Worm (Caenorhabditis elegans): ENCODE data around the gene che-11.

Gene che-11

DNA sequence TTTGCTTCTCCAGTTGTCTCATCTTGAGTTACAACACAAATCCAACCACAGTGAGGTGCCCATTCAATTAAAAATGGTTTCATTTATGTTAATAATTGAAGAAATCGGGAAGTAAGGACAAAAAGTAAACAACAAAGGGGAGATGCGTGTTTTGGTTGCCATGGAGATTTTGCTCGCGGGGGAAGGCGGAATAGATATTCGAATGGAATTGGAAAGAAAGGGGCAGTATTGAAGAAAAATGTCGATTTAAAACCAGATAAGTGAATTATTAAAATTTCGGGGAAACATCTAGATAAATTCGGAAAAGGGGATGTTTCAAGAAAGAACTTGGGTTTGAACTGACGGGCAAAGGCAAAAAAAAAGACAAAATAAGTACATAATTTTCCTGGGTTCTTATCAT lies at the start of gene che-11:
TSS of gene che-11 (minus strand) at position 101 of the 400 bp plus-strand sequence.
- TF ChIP-seq lin-13 (GFP tag; optimal IDR thresholded peaks at IDR 0.05) (no peak), unc-39 (tag; optimal IDR thresholded peaks at IDR 0.05) (no peak), gmeb-1 (tag; optimal IDR thresholded peaks at IDR 0.05) (no peak), nhr-129 (tag; optimal IDR thresholded peaks at IDR 0.05) (no peak), nhr-11 (tag; optimal IDR thresholded peaks at IDR 0.05) (no peak), lin-39 (tag; optimal IDR thresholded peaks at IDR 0.05) (no peak), crh-2 (tag; optimal IDR thresholded peaks at IDR 0.05) (no peak), nhr-10 (tag; optimal IDR thresholded peaks at IDR 0.05) (no peak), mbf-1 (tag; optimal IDR thresholded peaks at IDR 0.05) (no peak), zag-1 (tag; optimal IDR thresholded peaks at IDR 0.05) (no peak)

DNA sequence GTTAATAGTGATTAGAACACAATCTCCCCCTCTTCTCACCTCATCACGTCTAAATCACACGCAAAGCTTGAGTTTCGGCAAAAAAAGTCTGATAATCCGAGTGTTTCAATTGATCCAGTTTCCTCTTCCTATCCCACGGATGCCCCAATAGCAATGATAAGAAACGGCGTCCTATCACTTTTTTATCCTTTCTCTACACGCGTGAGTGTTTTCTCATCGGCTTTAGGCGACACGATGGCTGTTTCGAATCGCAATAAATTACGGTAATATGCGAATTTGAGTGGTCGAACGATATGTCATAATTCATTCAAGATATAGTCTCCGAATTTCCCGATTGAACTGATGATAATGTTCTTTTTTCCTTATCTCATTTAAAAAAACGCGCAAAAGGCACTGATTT lies 49.0 kb upstream of the che-11 start:
- TF ChIP-seq dmd-4 (tag; optimal IDR thresholded peaks at IDR 0.05) = no peak
- no peak for TF ChIP-seq nhr-77 (tag; optimal IDR thresholded peaks at IDR 0.05)
- TF ChIP-seq aly-2 (tag; optimal IDR thresholded peaks at IDR 0.05) = no peak
- TF ChIP-seq snpc-4 (tag; optimal IDR thresholded peaks at IDR 0.05) = no peak
- TF ChIP-seq fos-1 (tag; optimal IDR thresholded peaks at IDR 0.05) = peak; percentile 9
- peak; percentile 27 for TF ChIP-seq egl-27 (tag; optimal IDR thresholded peaks at IDR 0.05)
- peak; percentile 80 for TF ChIP-seq nhr-21 (tag; optimal IDR thresholded peaks at IDR 0.05)
- peak; percentile 77 for TF ChIP-seq sma-9 (GFP tag; optimal IDR thresholded peaks at IDR 0.05)
- no peak for TF ChIP-seq sma-9 (tag; optimal IDR thresholded peaks at IDR 0.05)
- peak; percentile 78 for TF ChIP-seq sma-3 (GFP tag; optimal IDR thresholded peaks at IDR 0.05)
- peak; percentile 3 for TF ChIP-seq sem-4 (tag; optimal IDR thresholded peaks at IDR 0.05)

DNA sequence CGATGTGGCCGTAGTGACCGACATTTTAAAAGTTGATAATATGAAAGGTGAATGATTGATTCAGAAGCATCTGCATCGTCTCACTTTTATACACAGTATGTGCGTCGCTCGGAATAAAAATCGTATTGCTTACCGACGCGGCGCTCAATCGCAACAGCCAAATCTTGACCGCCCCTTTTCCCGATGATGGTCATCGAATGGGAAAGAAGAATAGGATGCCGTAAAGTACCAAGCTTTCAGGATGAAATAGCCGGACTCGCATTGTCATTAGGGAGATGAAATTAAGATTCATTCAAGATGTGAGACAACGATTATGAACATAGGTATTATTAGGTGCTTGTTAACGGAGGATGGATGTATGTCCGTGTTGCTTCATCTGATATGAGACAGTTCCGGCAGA lies 48.0 kb upstream of the che-11 start, which contains the start of gene lon-3:
TSS of gene lon-3 (minus strand) at position 101 of the 400 bp plus-strand sequence.
- TF ChIP-seq zag-1 (tag; optimal IDR thresholded peaks at IDR 0.05) = no peak
- TF ChIP-seq nhr-25 (tag; optimal IDR thresholded peaks at IDR 0.05) = no peak

DNA sequence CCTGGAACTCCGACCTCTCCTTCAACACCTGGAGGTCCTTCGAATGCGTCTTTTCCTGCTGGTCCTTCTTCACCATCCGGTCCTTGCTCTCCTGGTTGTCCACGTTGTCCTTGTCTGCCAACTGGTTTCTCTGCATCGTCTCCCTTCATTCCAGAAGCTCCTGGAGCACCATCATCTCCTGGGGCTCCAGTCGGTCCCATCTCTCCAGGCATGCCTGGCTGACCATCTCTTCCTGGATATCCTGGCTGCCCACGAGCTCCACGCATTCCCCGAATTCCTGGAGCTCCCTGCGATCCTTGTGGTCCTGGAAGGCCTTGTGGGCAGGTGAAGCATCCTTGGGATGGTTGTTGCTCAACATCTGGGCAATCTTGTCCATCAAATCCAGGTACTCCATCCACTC lies 47.2 kb upstream of the che-11 start:
- TF ChIP-seq C34F6.9 (tag; optimal IDR thresholded peaks at IDR 0.05) = no peak
- TF ChIP-seq ztf-1 (GFP tag; conservative IDR thresholded peaks at IDR 0.05) = 0 out of 2 replicates have a peak, but pooled peaks have one; percentile 44

DNA sequence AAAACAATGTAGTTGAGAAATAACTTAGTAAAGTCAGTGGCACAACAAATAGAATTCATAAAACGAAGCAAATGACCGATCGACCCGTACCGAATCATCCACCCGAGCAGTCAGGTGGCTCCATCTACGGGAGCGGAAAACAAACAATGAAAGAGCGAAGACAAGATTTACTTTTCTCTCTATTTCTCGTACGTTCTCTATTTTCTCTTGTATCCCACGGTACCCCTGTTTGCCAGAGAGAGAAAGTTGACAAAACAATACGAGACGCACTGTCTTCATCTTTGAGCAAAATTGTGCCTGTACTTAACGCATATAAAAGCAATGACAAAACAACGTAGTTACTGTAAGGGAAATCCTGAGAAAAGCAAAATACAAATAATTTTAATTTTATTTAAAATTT lies 46.2 kb upstream of the che-11 start:
- TF ChIP-seq nhr-25 (tag; optimal IDR thresholded peaks at IDR 0.05) (no peak), lin-39 (tag; optimal IDR thresholded peaks at IDR 0.05) (no peak), sma-3 (GFP tag; optimal IDR thresholded peaks at IDR 0.05) (no peak), nhr-129 (tag; optimal IDR thresholded peaks at IDR 0.05) (peak; percentile 18), elt-1 (tag; optimal IDR thresholded peaks at IDR 0.05) (no peak), dmd-4 (tag; optimal IDR thresholded peaks at IDR 0.05) (no peak), lin-13 (GFP tag; optimal IDR thresholded peaks at IDR 0.05) (no peak), nhr-23 (tag; optimal IDR thresholded peaks at IDR 0.05) (no peak)

DNA sequence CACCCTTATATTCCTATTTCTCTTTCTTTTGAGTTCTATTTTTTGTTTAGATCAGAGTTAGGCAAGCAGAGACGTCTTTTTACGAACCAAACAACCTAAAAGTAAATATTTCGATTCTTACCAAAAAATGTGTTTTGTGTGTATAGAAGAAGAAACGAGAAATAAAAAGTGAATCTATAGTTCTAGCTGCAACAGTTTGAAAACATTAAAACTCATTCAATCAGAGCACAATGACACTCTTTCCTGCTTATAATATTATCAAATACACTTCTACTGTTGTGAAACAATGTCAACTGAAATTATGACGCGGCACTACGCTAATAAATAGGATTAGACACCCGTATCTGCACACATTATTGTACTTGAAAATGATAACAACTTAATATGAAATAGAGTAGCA lies 45.3 kb upstream of the che-11 start, which contains the start of gene ZK836.3:
TSS of gene ZK836.3 (minus strand) at position 101 of the 400 bp plus-strand sequence.
- TF ChIP-seq mbf-1 (tag; optimal IDR thresholded peaks at IDR 0.05) (no peak), nhr-129 (tag; optimal IDR thresholded peaks at IDR 0.05) (no peak), zag-1 (tag; optimal IDR thresholded peaks at IDR 0.05) (no peak), nhr-25 (tag; optimal IDR thresholded peaks at IDR 0.05) (no peak), nhr-11 (tag; optimal IDR thresholded peaks at IDR 0.05) (no peak), aly-2 (tag; optimal IDR thresholded peaks at IDR 0.05) (no peak), egl-27 (tag; optimal IDR thresholded peaks at IDR 0.05) (no peak), lsy-2 (tag; optimal IDR thresholded peaks at IDR 0.05) (no peak), elt-3 (tag; optimal IDR thresholded peaks at IDR 0.05) (no peak), lin-13 (GFP tag; optimal IDR thresholded peaks at IDR 0.05) (no peak), ztf-1 (GFP tag; conservative IDR thresholded peaks at IDR 0.05) (no peak), nhr-23 (tag; optimal IDR thresholded peaks at IDR 0.05) (no peak), nhr-10 (tag; optimal IDR thresholded peaks at IDR 0.05) (no peak), ceh-82 (tag; optimal IDR thresholded peaks at IDR 0.05) (no peak), sma-9 (GFP tag; optimal IDR thresholded peaks at IDR 0.05) (no peak), sma-9 (tag; optimal IDR thresholded peaks at IDR 0.05) (no peak), F13H6.1 (tag; optimal IDR thresholded peaks at IDR 0.05) (no peak), nhr-77 (tag; optimal IDR thresholded peaks at IDR 0.05) (no peak), blmp-1 (tag; optimal IDR thresholded peaks at IDR 0.05; ENCODE audit: insufficient read depth) (no peak)
